Worm (Caenorhabditis elegans) whole organism, dauer: Measurements from ENCODE around the gene C27D6.12.

Experiments used
- unc-62 ChIP-seq: sonication (generic microtip); optimal IDR thresholded peaks from 2 replicates; lab custom pipeline; 2017; ENCODE audit warnings: missing biosample characterization, missing genetic modification reagents, missing genetic modification characterization

Gene C27D6.12

DNA sequence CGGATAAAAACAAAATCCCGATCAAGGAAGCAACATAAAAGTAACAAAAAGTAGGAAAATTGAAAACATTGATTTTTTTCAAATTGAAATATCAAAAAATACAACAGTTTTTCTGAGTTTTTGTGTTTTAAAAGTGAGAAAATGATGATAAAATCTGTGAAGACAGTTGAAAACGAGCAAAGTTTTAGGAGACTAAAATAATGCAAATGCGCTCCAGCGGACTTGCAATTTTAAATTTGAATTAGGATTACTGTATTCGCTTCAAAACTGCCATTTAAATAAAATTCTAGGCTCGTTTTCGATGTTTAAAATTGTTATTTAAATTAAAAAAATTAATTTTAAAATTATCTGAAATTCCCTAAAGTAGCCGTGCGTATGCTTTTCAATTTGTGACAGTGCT is 10.1 kb upstream of the C27D6.12 start:
- TF ChIP-seq unc-62 (GFP tag; lab: Kevin White, UChicago) = no peak

DNA sequence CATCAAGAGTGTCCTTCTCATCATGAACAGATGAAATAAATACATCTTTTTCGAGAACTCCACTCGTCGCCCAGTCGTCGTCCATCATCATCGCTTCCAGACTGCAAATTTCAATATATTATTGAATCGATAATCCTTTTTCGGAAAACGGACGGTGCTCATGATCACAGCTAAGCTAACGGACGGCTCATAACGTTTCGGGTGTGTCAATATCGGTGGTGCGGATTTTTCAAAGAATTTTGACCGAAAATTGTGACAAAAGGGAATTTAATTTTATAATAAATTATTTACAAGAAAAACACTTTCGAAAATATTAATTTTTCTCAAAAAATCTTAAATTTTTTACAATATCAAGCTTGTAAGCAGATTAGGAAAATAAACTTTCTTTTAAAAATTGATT is 9.7 kb upstream of the C27D6.12 start, which contains the start of gene crh-2:
TSS of gene crh-2 (minus strand) at position 101 of the 400 bp plus-strand sequence.
- TF ChIP-seq unc-62 (GFP tag; lab: Kevin White, UChicago) = no peak

DNA sequence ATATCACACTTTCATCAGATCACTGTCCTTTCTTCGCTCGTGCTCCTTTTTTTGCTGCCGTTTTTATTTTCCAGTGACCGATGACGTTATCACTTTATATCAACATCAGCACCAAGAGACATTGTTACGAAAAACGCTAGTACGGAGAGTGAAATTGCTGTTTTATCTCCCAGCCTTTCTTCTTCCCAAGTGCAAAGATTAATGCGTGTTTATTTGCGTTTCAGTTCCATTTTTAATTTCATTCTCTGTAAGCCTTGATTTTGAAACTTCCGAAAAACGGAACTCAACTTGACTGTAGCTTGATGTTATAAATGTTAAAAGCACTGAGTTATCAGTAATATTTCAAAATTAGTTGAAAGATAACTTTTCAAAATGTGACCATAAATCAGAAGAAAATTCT is 9.1 kb upstream of the C27D6.12 start:
- TF ChIP-seq unc-62 (GFP tag; lab: Kevin White, UChicago) = no peak

- no peak for TF ChIP-seq unc-62 (GFP tag; lab: Kevin White, UChicago)
Measured at ce11 chrII:5185955-5186539, 8.2 kb upstream of the C27D6.12 start.

DNA sequence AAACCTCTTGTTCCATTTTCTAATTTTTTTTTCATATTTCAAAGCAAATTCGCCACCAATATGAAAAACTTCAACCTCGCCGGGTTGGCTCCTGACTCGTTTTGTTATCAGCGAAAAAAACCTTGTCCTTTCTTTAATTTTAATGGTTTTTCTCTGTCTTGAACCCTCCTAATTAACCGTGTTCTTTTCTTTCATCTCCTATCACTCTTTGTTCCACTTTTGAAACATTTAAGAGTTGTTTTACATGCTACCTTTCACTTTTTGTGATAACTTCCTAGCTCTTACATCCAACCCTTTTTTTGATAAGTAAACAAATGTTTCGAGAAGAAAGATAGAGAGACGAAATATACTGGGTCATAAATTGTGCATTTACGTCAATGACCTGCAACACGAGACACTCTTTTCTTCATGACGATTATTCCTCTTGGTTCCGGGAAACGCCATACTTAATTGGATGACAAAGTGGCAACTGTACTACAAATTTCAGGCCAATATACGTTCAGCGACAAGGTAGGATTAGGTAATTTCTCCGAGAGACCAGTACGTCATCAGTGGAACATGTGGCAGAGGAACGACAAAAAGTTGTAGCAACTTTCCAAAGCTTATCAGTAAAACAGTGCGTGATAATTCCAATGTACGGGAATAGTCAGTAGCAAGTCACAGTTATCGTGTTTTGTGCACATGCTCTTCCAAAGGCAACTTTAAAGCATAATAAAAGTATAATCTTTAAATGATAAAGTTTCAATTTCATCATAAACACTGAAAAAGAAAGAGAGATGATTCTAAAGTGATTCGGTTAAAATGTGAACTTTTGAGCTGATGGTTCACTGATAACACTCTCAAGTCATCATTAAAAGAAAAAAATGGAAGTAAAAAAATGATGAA is 7.1 kb upstream of the C27D6.12 start:
- no peak for TF ChIP-seq unc-62 (GFP tag; lab: Kevin White, UChicago)

- no peak for TF ChIP-seq unc-62 (GFP tag; lab: Kevin White, UChicago)
Measured at ce11 chrII:5183207-5183606, 5.4 kb upstream of the C27D6.12 start.

- TF ChIP-seq unc-62 (GFP tag; lab: Kevin White, UChicago) = no peak
Measured at ce11 chrII:5182451-5182850, 4.6 kb upstream of the C27D6.12 start.

DNA sequence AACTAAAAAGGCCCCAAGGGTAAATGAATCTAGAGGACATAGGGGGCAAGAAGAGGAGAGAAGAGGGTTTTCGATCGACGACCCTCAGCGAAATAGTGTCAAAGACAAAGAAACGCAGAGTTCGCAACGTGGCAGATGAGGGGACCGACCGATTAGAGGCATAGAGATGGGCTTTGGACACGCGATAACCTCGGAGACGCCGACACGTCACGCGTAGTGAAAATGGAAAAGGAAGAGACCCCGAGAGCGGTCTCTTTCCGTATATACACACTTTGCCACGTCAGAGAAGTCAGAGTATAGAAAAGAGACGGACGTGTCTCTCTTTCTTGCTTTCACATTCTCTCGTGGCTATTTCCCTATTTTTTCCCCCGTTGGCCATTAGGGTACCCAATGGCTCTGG is 3.7 kb upstream of the C27D6.12 start:
- no peak for TF ChIP-seq unc-62 (GFP tag; lab: Kevin White, UChicago)

- no peak for TF ChIP-seq unc-62 (GFP tag; lab: Kevin White, UChicago)
Measured at ce11 chrII:5180272-5180671, 2.5 kb upstream of the C27D6.12 start.

DNA sequence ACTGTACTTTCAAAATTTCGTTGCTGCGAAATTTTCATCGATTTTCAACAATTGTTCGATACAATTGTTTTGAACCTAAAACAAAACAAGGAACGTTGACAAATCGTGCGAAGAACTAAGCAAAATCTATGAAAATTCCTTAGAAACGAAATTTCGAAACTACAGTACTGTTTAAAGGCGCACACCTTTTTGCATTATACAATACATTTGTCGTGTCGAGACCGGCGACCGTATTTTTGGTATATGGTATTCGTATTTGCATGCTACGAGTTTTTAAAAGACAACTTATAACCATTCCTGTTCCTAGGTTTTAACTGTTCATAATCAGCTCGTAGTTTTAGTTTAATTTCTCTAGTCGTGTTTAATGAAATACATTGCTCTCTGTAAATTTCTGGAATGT is 807 bp upstream of the C27D6.12 start:
- TF ChIP-seq unc-62 (GFP tag; lab: Kevin White, UChicago) = no peak

DNA sequence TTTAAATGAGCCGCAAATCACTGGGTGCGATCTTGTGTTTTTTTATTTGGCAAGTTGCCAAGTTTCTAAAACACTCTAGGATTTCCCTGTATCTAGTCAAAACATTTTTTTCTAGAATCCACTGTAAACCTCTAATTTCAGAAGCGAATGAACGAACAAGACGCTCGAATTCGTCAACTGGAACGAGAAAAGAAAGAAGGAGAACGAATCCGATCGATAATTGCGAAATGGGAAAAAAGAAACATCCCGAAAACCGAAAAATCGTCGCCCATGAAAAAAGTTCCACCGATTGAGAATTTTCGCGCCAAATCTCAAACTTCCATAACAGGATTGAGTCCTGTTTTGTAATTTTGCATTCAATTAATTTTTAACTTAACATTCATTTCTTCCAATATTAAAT is 868 bp downstream of the C27D6.12 start:
- TF ChIP-seq unc-62 (GFP tag; lab: Kevin White, UChicago) = no peak

DNA sequence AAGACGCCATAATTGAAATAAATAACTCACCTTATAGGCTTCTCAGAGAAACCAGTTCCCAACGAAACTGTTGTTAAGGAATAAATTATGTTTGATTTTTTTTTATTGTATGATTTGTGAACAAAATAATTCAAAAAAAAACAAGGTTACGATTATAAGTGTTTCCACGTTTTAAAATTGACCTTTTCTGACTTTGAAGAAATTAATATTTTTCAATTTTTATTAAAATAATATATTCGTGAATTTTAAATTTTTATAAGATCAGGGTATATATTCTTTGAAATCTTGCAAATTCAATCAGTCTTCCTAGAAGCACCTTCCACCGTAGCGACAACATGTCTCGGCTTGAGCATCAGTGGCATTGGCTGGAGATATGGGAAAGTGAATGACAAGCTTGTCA is 3.4 kb downstream of the C27D6.12 start, which contains the start of gene C27D6.3:
TSS of gene C27D6.3 (minus strand) at position 101 of the 400 bp plus-strand sequence.
- TF ChIP-seq unc-62 (GFP tag; lab: Kevin White, UChicago) = no peak

DNA sequence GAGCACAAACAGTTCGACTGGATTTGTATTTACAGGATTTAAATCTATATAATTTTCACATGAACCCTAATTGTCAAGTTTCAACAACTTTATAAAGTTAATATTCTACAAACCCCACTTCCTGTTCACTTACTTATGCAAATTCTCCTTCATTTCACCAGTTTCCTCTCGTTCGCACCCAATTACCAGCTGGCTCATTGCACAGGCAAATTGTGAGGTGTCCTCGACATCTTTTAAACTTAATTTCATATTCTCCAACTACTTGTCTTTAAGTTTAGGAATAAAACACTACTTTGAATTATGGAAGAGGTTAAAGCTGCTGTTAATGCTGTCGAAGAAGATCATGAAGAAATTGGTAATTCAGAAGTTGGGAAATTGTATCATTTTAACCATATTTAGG is 5.4 kb downstream of the C27D6.12 start, which contains the start of gene C27D6.1:
TSS of gene C27D6.1 (plus strand) at position 301 of the 400 bp plus-strand sequence.
- no peak for TF ChIP-seq unc-62 (GFP tag; lab: Kevin White, UChicago)

DNA sequence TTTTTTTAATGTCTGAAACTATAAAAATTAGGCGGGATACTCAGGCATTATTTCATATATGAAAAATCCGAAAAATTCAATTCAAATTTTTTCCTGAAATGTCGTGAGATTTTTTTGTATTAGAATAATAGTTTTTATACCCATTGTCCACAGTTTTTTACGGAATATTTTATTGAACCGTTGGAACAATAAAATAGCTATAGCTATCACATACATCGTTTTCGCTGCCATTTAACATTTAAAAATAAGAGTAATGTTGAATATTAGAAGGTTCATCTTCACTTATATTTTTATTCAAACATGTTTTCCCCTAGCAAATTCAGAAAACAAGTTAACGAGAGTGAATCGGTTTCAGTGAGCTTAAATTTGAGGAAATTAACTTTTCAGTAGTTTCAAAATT is 6.2 kb downstream of the C27D6.12 start, which contains the start of gene C27D6.15:
TSS of gene C27D6.15 (plus strand) at position 301 of the 400 bp plus-strand sequence.
- no peak for TF ChIP-seq unc-62 (GFP tag; lab: Kevin White, UChicago)

- no peak for TF ChIP-seq unc-62 (GFP tag; lab: Kevin White, UChicago)
Measured at ce11 chrII:5170932-5171331, 6.9 kb downstream of the C27D6.12 start, which contains the start of gene srb-1. TSS of gene srb-1 (minus strand) at chrII:5171032.

ce11 chrII:5166738-5167137 is 11.1 kb downstream of the C27D6.12 start, which contains the start of gene srb-3:
TSS of gene srb-3 (minus strand) at chrII:5166838.
- no peak for TF ChIP-seq unc-62 (GFP tag; lab: Kevin White, UChicago)
